Worm (Caenorhabditis elegans): ENCODE results near the gene F41B5.1.

ce11 chrV:2260660-2261059 is 5.3 kb downstream of the F41B5.1 start, which contains the start of gene F41B5.12:
- no peak for TF ChIP-seq unc-62 (GFP tag; optimal IDR thresholded peaks at IDR 0.05)
- TF ChIP-seq ztf-11 (tag; optimal IDR thresholded peaks at IDR 0.05) = no peak
- no peak for TF ChIP-seq ces-1 (GFP tag; optimal IDR thresholded peaks at IDR 0.05)
- no peak for TF ChIP-seq mef-2 (tag; optimal IDR thresholded peaks at IDR 0.05)
- TF ChIP-seq tbx-2 (tag; optimal IDR thresholded peaks at IDR 0.05) = no peak
- TF ChIP-seq hlh-17 (GFP tag; optimal IDR thresholded peaks at IDR 0.05; ENCODE audit: borderline replicate concordance) = no peak
- no peak for TF ChIP-seq snpc-4 (tag; optimal IDR thresholded peaks at IDR 0.05)
- TF ChIP-seq skn-1 (tag; optimal IDR thresholded peaks at IDR 0.05) = no peak
- TF ChIP-seq lin-13 (GFP tag; optimal IDR thresholded peaks at IDR 0.05) = no peak
- no peak for TF ChIP-seq nhr-47 (tag; optimal IDR thresholded peaks at IDR 0.05)
- TF ChIP-seq hpl-2 (GFP tag; optimal IDR thresholded peaks at IDR 0.05) = no peak
- TF ChIP-seq efl-1 (optimal IDR thresholded peaks at IDR 0.05) = no peak
- no peak for TF ChIP-seq efl-1 (GFP tag; optimal IDR thresholded peaks at IDR 0.05 in 1 of 2)
